Fruit fly (Drosophila melanogaster): Measurements from ENCODE around the gene ro.
A peak's percentile ranks its signal among the peaks of the same experiment; 100 is the strongest.

ro gene

dm6 chr3R:26859228-26859627 lies 21.7 kb downstream of the ro start (continued):
- no peak for TF ChIP-seq insv (GFP tag; optimal IDR thresholded peaks at IDR 0.05)
- peak; percentile 43 for TF ChIP-seq CG6854 (GFP tag; optimal IDR thresholded peaks at IDR 0.05)
- TF ChIP-seq chif (GFP tag; optimal IDR thresholded peaks at IDR 0.05), result peak in 1 of 2 experiments; percentile 14
- TF ChIP-seq tio (GFP tag; optimal IDR thresholded peaks at IDR 0.05), result no peak
- TF ChIP-seq pzg (GFP tag; optimal IDR thresholded peaks at IDR 0.05), result no peak
- no peak for TF ChIP-seq Dip3 (GFP tag; optimal IDR thresholded peaks at IDR 0.05)
- TF ChIP-seq CG6683 (GFP tag; optimal IDR thresholded peaks at IDR 0.05), result no peak
- no peak for TF ChIP-seq lola (GFP tag; optimal IDR thresholded peaks at IDR 0.05)
- TF ChIP-seq jumu (GFP tag; optimal IDR thresholded peaks at IDR 0.05), result no peak
- TF ChIP-seq Nf-YC (tag; optimal IDR thresholded peaks at IDR 0.05), result no peak
- TF ChIP-seq CG17186 (GFP tag; optimal IDR thresholded peaks at IDR 0.05), result no peak
- no peak for TF ChIP-seq twi (tag; optimal IDR thresholded peaks at IDR 0.05)
- TF ChIP-seq Opbp (GFP tag; IDR thresholded peaks at IDR 0.05; ENCODE audit: partially characterized antibody), result no peak
- no peak for TF ChIP-seq CoRest (tag; optimal IDR thresholded peaks at IDR 0.05)
- TF ChIP-seq abd-A (tag; optimal IDR thresholded peaks at IDR 0.05), result no peak
- peak; percentile 25 for TF ChIP-seq dmrt11E (tag; optimal IDR thresholded peaks at IDR 0.05)
- peak; percentile 20 for TF ChIP-seq ATbp (GFP tag; optimal IDR thresholded peaks at IDR 0.05)
- no peak for TF ChIP-seq crp (GFP tag; optimal IDR thresholded peaks at IDR 0.05)
- peak; percentile 52; the same call in 1 of the 2 replicates for TF ChIP-seq CG6689 (GFP tag; IDR thresholded peaks at IDR 0.05)
- peak; percentile 14 for TF ChIP-seq CG14710 (tag; optimal IDR thresholded peaks at IDR 0.05)
- TF ChIP-seq Bteb2 (GFP tag; optimal IDR thresholded peaks at IDR 0.05), result no peak
- TF ChIP-seq fru (optimal IDR thresholded peaks at IDR 0.05), result no peak
- TF ChIP-seq Lpt (GFP tag; optimal IDR thresholded peaks at IDR 0.05), result no peak
- TF ChIP-seq dm (GFP tag; optimal IDR thresholded peaks at IDR 0.05), result no peak
- TF ChIP-seq cg (GFP tag; optimal IDR thresholded peaks at IDR 0.05), result no peak
- TF ChIP-seq Stat92E (GFP tag; optimal IDR thresholded peaks at IDR 0.05), result no peak
- peak; percentile 36 for TF ChIP-seq lilli (GFP tag; optimal IDR thresholded peaks at IDR 0.05)
- TF ChIP-seq CG13123 (GFP tag; optimal IDR thresholded peaks at IDR 0.05), result no peak
- TF ChIP-seq CG18764 (GFP tag; optimal IDR thresholded peaks at IDR 0.05), result no peak
- TF ChIP-seq ro (GFP tag; IDR thresholded peaks at IDR 0.05), result peak; percentile 59; the same call in 1 of the 2 replicates
- no peak for TF ChIP-seq CG10462 (GFP tag; optimal IDR thresholded peaks at IDR 0.05)
- no peak for TF ChIP-seq CG10321 (GFP tag; IDR thresholded peaks at IDR 0.05)
- no peak for TF ChIP-seq CG42726 (GFP tag; IDR thresholded peaks at IDR 0.05; ENCODE audit: partially characterized antibody)
- TF ChIP-seq Hr39 (optimal IDR thresholded peaks at IDR 0.05), result no peak
- no peak for TF ChIP-seq Vsx1 (GFP tag; optimal IDR thresholded peaks at IDR 0.05)
- TF ChIP-seq CG13287 (GFP tag; IDR thresholded peaks at IDR 0.05; ENCODE audit: partially characterized antibody), result no peak
- peak; percentile 43 for TF ChIP-seq CG3281 (GFP tag; optimal IDR thresholded peaks at IDR 0.05)
- peak; percentile 44 for TF ChIP-seq CG15514 (GFP tag; optimal IDR thresholded peaks at IDR 0.05)
- peak; percentile 55 for TF ChIP-seq CG11504 (tag; optimal IDR thresholded peaks at IDR 0.05)
- TF ChIP-seq CG12744 (GFP tag; optimal IDR thresholded peaks at IDR 0.05), result no peak
- no peak for TF ChIP-seq MTF-1 (GFP tag; optimal IDR thresholded peaks at IDR 0.05; ENCODE audit: borderline replicate concordance)
- peak; percentile 70 for TF ChIP-seq CG31441 (GFP tag; IDR thresholded peaks at IDR 0.05)
- no peak for TF ChIP-seq stwl (tag; optimal IDR thresholded peaks at IDR 0.05)
- peak; percentile 53; the same call in 1 of the 2 replicates for TF ChIP-seq Rx (GFP tag; IDR thresholded peaks at IDR 0.05)
- 0 out of 2 replicates have a peak, but pooled peaks have one; percentile 38 for TF ChIP-seq ttk (GFP tag; IDR thresholded peaks at IDR 0.05)
- peak; percentile 21 for TF ChIP-seq Deaf1 (tag; optimal IDR thresholded peaks at IDR 0.05)
- TF ChIP-seq CG18476 (GFP tag; optimal IDR thresholded peaks at IDR 0.05), result no peak
- TF ChIP-seq Gsc (GFP tag; IDR thresholded peaks at IDR 0.05), result no peak
- peak; percentile 45 for TF ChIP-seq ssp (GFP tag; IDR thresholded peaks at IDR 0.05)
- no peak for TF ChIP-seq nom (GFP tag; optimal IDR thresholded peaks at IDR 0.05)

Measured in whole organism, embryonic.